Worm (Caenorhabditis elegans): ENCODE measurements around the gene F59E11.5.
A peak's percentile ranks its signal among the peaks of the same experiment; 100 is the strongest.

F59E11.5 gene

ce11 chrV:8974889-8975422 is 19.9 kb upstream of the F59E11.5 start, which contains the start of gene nhr-143:
nhr-143 (minus strand) TSS chrV:8974939.
- TF ChIP-seq sma-9 (GFP tag; optimal IDR thresholded peaks at IDR 0.05) (no peak), sma-9 (tag; optimal IDR thresholded peaks at IDR 0.05) (no peak), zag-1 (tag; optimal IDR thresholded peaks at IDR 0.05) (no peak), crh-2 (tag; optimal IDR thresholded peaks at IDR 0.05) (peak; percentile 27), alr-1 (tag; optimal IDR thresholded peaks at IDR 0.05) (no peak), fos-1 (tag; optimal IDR thresholded peaks at IDR 0.05) (peak; percentile 78), unc-62 (GFP tag; optimal IDR thresholded peaks at IDR 0.05) (no peak), dmd-4 (tag; optimal IDR thresholded peaks at IDR 0.05) (no peak), mbf-1 (tag; optimal IDR thresholded peaks at IDR 0.05) (no peak)

ce11 chrV:8977895-8978294 is 17.0 kb upstream of the F59E11.5 start:
- TF ChIP-seq lin-39 (tag; optimal IDR thresholded peaks at IDR 0.05) (no peak), aly-2 (tag; optimal IDR thresholded peaks at IDR 0.05) (no peak), ztf-11 (tag; optimal IDR thresholded peaks at IDR 0.05) (no peak), blmp-1 (tag; optimal IDR thresholded peaks at IDR 0.05; ENCODE audit: insufficient read depth) (no peak), lsy-2 (tag; optimal IDR thresholded peaks at IDR 0.05) (no peak), lin-13 (GFP tag; optimal IDR thresholded peaks at IDR 0.05) (no peak), nhr-6 (tag; optimal IDR thresholded peaks at IDR 0.05) (no peak), fos-1 (tag; optimal IDR thresholded peaks at IDR 0.05) (no peak), nhr-10 (tag; optimal IDR thresholded peaks at IDR 0.05) (no peak), mab-5 (tag; optimal IDR thresholded peaks at IDR 0.05) (no peak), sem-4 (tag; optimal IDR thresholded peaks at IDR 0.05) (no peak), C34F6.9 (tag; optimal IDR thresholded peaks at IDR 0.05) (no peak), ztf-4 (tag; optimal IDR thresholded peaks at IDR 0.05) (no peak), zag-1 (tag; optimal IDR thresholded peaks at IDR 0.05) (no peak)

ce11 chrV:8980845-8981244 is 14.1 kb upstream of the F59E11.5 start, which contains the start of gene str-84:
str-84 (minus strand) TSS chrV:8980945.
- no peak for TF ChIP-seq mab-5 (tag; optimal IDR thresholded peaks at IDR 0.05)
- TF ChIP-seq nhr-11 (tag; optimal IDR thresholded peaks at IDR 0.05): no peak
- no peak for TF ChIP-seq nhr-25 (tag; optimal IDR thresholded peaks at IDR 0.05)
- TF ChIP-seq egl-27 (tag; optimal IDR thresholded peaks at IDR 0.05): no peak
- TF ChIP-seq nhr-237 (tag; optimal IDR thresholded peaks at IDR 0.05): no peak
- TF ChIP-seq elt-3 (tag; optimal IDR thresholded peaks at IDR 0.05): no peak
- TF ChIP-seq F13H6.1 (tag; optimal IDR thresholded peaks at IDR 0.05): no peak
- no peak for TF ChIP-seq lin-39 (tag; optimal IDR thresholded peaks at IDR 0.05)
- TF ChIP-seq nhr-77 (tag; optimal IDR thresholded peaks at IDR 0.05): no peak
- TF ChIP-seq fos-1 (tag; optimal IDR thresholded peaks at IDR 0.05): no peak
- no peak for TF ChIP-seq unc-62 (GFP tag; optimal IDR thresholded peaks at IDR 0.05)
- no peak for TF ChIP-seq nhr-23 (tag; optimal IDR thresholded peaks at IDR 0.05)

ce11 chrV:8983604-8984003 is 11.3 kb upstream of the F59E11.5 start, which contains the start of gene str-86:
str-86 (minus strand) TSS chrV:8983704.
- no peak for TF ChIP-seq ztf-4 (tag; optimal IDR thresholded peaks at IDR 0.05)
- TF ChIP-seq snpc-4 (tag; optimal IDR thresholded peaks at IDR 0.05): no peak
- no peak for TF ChIP-seq sma-9 (GFP tag; optimal IDR thresholded peaks at IDR 0.05)
- no peak for TF ChIP-seq sma-9 (tag; optimal IDR thresholded peaks at IDR 0.05)
- no peak for TF ChIP-seq mbf-1 (tag; optimal IDR thresholded peaks at IDR 0.05)
- TF ChIP-seq R02D3.7 (tag; optimal IDR thresholded peaks at IDR 0.05): no peak
- no peak for TF ChIP-seq zag-1 (tag; optimal IDR thresholded peaks at IDR 0.05)
- no peak for TF ChIP-seq aly-2 (tag; optimal IDR thresholded peaks at IDR 0.05)
- no peak for TF ChIP-seq nhr-237 (tag; optimal IDR thresholded peaks at IDR 0.05)
- TF ChIP-seq ceh-16 (tag; optimal IDR thresholded peaks at IDR 0.05): no peak
- TF ChIP-seq ama-1 (optimal IDR thresholded peaks at IDR 0.05): no peak
- no peak for TF ChIP-seq crh-2 (tag; optimal IDR thresholded peaks at IDR 0.05)
- no peak for TF ChIP-seq F13H6.1 (tag; optimal IDR thresholded peaks at IDR 0.05)
- TF ChIP-seq nhr-77 (tag; optimal IDR thresholded peaks at IDR 0.05): no peak
- no peak for TF ChIP-seq lsy-2 (tag; optimal IDR thresholded peaks at IDR 0.05)
- no peak for TF ChIP-seq unc-55 (GFP tag; optimal IDR thresholded peaks at IDR 0.05)
- TF ChIP-seq alr-1 (tag; optimal IDR thresholded peaks at IDR 0.05): no peak
- TF ChIP-seq lin-39 (tag; optimal IDR thresholded peaks at IDR 0.05): no peak
- TF ChIP-seq nhr-25 (tag; optimal IDR thresholded peaks at IDR 0.05): no peak
- no peak for TF ChIP-seq ZK546.5 (tag; optimal IDR thresholded peaks at IDR 0.05)

DNA sequence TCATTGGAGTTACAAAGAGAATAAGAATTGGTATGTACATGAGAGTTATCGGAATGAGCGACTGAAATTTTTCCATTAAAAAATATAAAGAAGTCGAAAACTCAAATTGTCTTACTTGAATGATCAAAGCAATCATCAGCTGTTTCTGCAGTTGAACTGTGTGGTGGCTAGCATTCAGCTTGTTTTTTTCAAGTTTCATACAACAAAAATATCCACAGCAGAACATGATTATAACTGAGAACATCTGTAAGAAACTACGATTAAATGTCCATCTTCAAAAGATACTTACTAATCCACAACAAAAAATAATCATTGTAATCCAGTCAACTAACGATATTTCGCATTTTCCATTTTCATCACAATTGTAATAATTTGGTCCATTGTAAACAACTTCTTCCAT is 10.1 kb upstream of the F59E11.5 start:
- TF ChIP-seq nhr-6 (tag; optimal IDR thresholded peaks at IDR 0.05): no peak
- TF ChIP-seq nhr-12 (tag; optimal IDR thresholded peaks at IDR 0.05): no peak
- no peak for TF ChIP-seq nhr-11 (tag; optimal IDR thresholded peaks at IDR 0.05)
- TF ChIP-seq alr-1 (tag; optimal IDR thresholded peaks at IDR 0.05): no peak
- TF ChIP-seq nhr-10 (tag; optimal IDR thresholded peaks at IDR 0.05): no peak
- no peak for TF ChIP-seq gmeb-1 (tag; optimal IDR thresholded peaks at IDR 0.05)
- no peak for TF ChIP-seq lin-39 (tag; optimal IDR thresholded peaks at IDR 0.05)
- TF ChIP-seq unc-62 (GFP tag; optimal IDR thresholded peaks at IDR 0.05): no peak

Data from whole organism, L2 larva.